Worm (Caenorhabditis elegans) whole organism, late embryonic: ENCODE data around the gene F20G2.2.

Experiments
- C08G9.2 ChIP-seq: sonication (generic microtip); optimal IDR thresholded peaks from 2 replicates; lab custom pipeline; 2016; ENCODE audit warnings: mild to moderate bottlenecking, missing genetic modification characterization, moderate library complexity, missing compliant biosample characterization
- K02D7.2 ChIP-seq: sonication (generic microtip); optimal IDR thresholded peaks from 2 replicates; lab custom pipeline; 2017; ENCODE audit warnings: mild to moderate bottlenecking, missing genetic modification characterization, missing compliant biosample characterization
- K09A11.1 ChIP-seq: sonication (generic microtip); optimal IDR thresholded peaks from 2 replicates; lab custom pipeline; 2017; ENCODE audit warnings: antibody characterized with exemption, mild to moderate bottlenecking, missing genetic modification characterization, missing compliant biosample characterization; ENCODE audit not compliant: insufficient read depth
- T23F11.4 ChIP-seq: fragments of 200-800 bp; sonication (Bioruptor generic); optimal IDR thresholded peaks from 2 replicates; lab custom pipeline; 2018; ENCODE audit warnings: mild to moderate bottlenecking, missing genetic modification characterization, missing compliant biosample characterization
- Y22D7AL.16 ChIP-seq: sonication (generic microtip); optimal IDR thresholded peaks from 2 replicates; lab custom pipeline; 2016; ENCODE audit warnings: missing genetic modification characterization, missing compliant biosample characterization
- ahr-1 ChIP-seq: sonication (generic microtip); optimal IDR thresholded peaks from 2 replicates; lab custom pipeline; 2016; ENCODE audit warnings: missing genetic modification characterization, missing compliant biosample characterization
- ama-1 ChIP-seq: fragments of 150-350 bp; optimal IDR thresholded peaks from 2 replicates; lab custom pipeline; 2014
- ceh-14 ChIP-seq: sonication (generic microtip); optimal IDR thresholded peaks from 2 replicates; lab custom pipeline; 2016; ENCODE audit warnings: missing genotype, missing genetic modification characterization, missing compliant biosample characterization
- ceh-2 ChIP-seq: sonication (generic microtip); optimal IDR thresholded peaks from 2 replicates; lab custom pipeline; 2016; ENCODE audit warnings: missing genotype, missing genetic modification characterization, missing compliant biosample characterization
- ceh-22 ChIP-seq: sonication (generic microtip); optimal IDR thresholded peaks from 2 replicates; lab custom pipeline; 2017; ENCODE audit warnings: missing biosample characterization, missing genetic modification characterization
- ceh-31 ChIP-seq: sonication (generic microtip); optimal IDR thresholded peaks from 2 replicates; lab custom pipeline; 2016; ENCODE audit warnings: missing genetic modification characterization, missing compliant biosample characterization
- ceh-34 ChIP-seq: sonication (generic microtip); optimal IDR thresholded peaks from 2 replicates; lab custom pipeline; 2016; ENCODE audit warnings: mild to moderate bottlenecking, missing genetic modification characterization, missing compliant biosample characterization
- ceh-48 ChIP-seq: sonication (generic microtip); optimal IDR thresholded peaks from 2 replicates; lab custom pipeline; 2016; ENCODE audit warnings: missing genetic modification characterization, inconsistent platforms, missing compliant biosample characterization
- ceh-6 ChIP-seq: fragments of 200-800 bp; sonication (Bioruptor generic); optimal IDR thresholded peaks from 2 replicates; lab custom pipeline; 2018; ENCODE audit warnings: mild to moderate bottlenecking, missing genetic modification characterization, missing compliant biosample characterization
- che-1 ChIP-seq: sonication (generic microtip); optimal IDR thresholded peaks from 2 replicates; lab custom pipeline; 2016; ENCODE audit warnings: mild to moderate bottlenecking, missing genetic modification characterization, missing compliant biosample characterization
- dve-1 ChIP-seq: sonication (generic microtip); optimal IDR thresholded peaks from 2 replicates; lab custom pipeline; 2017; ENCODE audit warnings: antibody characterized with exemption, mild to moderate bottlenecking, missing genetic modification characterization, missing compliant biosample characterization
- eyg-1 ChIP-seq: sonication (generic microtip); optimal IDR thresholded peaks from 2 replicates; lab custom pipeline; 2016; ENCODE audit warnings: missing genotype, missing genetic modification characterization, missing compliant biosample characterization
- fax-1 ChIP-seq: sonication (generic microtip); optimal IDR thresholded peaks from 2 replicates; lab custom pipeline; 2016; ENCODE audit warnings: missing genotype, missing genetic modification characterization, missing compliant biosample characterization
- fkh-6 ChIP-seq: sonication (generic microtip); optimal IDR thresholded peaks from 2 replicates; lab custom pipeline; 2016; ENCODE audit warnings: missing genetic modification characterization, missing compliant biosample characterization
- gmeb-2 ChIP-seq: sonication (generic microtip); optimal IDR thresholded peaks from 2 replicates; lab custom pipeline; 2016; ENCODE audit warnings: missing genetic modification characterization, inconsistent platforms, missing compliant biosample characterization
- hlh-13 ChIP-seq: fragments of 200-800 bp; sonication (Bioruptor generic); optimal IDR thresholded peaks from 2 replicates; lab custom pipeline; 2018; ENCODE audit warnings: mild to moderate bottlenecking, missing genetic modification characterization, missing compliant biosample characterization
- hlh-15 ChIP-seq: sonication (generic microtip); optimal IDR thresholded peaks from 2 replicates; lab custom pipeline; 2016; ENCODE audit warnings: missing genetic modification characterization, missing compliant biosample characterization
- hlh-6 ChIP-seq: sonication (generic microtip); optimal IDR thresholded peaks from 2 replicates; lab custom pipeline; 2016; ENCODE audit warnings: missing genotype, missing genetic modification characterization, missing compliant biosample characterization
- lim-6 ChIP-seq: sonication (generic microtip); optimal IDR thresholded peaks from 2 replicates; lab custom pipeline; 2016; ENCODE audit warnings: missing genetic modification characterization, missing compliant biosample characterization
- nhr-232 ChIP-seq: sonication (generic microtip); optimal IDR thresholded peaks from 2 replicates; lab custom pipeline; 2016; ENCODE audit warnings: missing genetic modification characterization, missing compliant biosample characterization
- npax-4 ChIP-seq: sonication (generic microtip); optimal IDR thresholded peaks from 2 replicates; lab custom pipeline; 2016; ENCODE audit warnings: missing genetic modification characterization, missing compliant biosample characterization
- odd-2 ChIP-seq: sonication (generic microtip); optimal IDR thresholded peaks from 2 replicates; lab custom pipeline; 2017; ENCODE audit warnings: antibody characterized with exemption, mild to moderate bottlenecking, missing genetic modification characterization, missing compliant biosample characterization
- pat-9 ChIP-seq: fragments of 200-800 bp; sonication (Bioruptor generic); optimal IDR thresholded peaks from 2 replicates; lab custom pipeline; 2018; ENCODE audit warnings: mild to moderate bottlenecking, missing genetic modification characterization, moderate library complexity, missing compliant biosample characterization
- pax-1 ChIP-seq: fragments of 150-350 bp; optimal IDR thresholded peaks from 2 replicates; lab custom pipeline; 2014; ENCODE audit warnings: missing biosample characterization, missing genetic modification characterization
- pha-2 ChIP-seq: sonication (generic microtip); optimal IDR thresholded peaks from 2 replicates; lab custom pipeline; 2017; ENCODE audit warnings: mild to moderate bottlenecking, missing genetic modification characterization, missing compliant biosample characterization
- pha-4 ChIP-seq: fragments of 150-350 bp; optimal IDR thresholded peaks from 2 replicates; lab custom pipeline; 2018; ENCODE audit warnings: missing biosample characterization, missing genetic modification reagents, missing genetic modification characterization
- ref-2 ChIP-seq: sonication (generic microtip); optimal IDR thresholded peaks from 2 replicates; lab custom pipeline; 2016; ENCODE audit warnings: missing genetic modification characterization, missing compliant biosample characterization
- rnt-1 ChIP-seq: sonication (generic microtip); optimal IDR thresholded peaks from 2 replicates; lab custom pipeline; 2016; ENCODE audit warnings: missing genetic modification characterization, missing compliant biosample characterization
- sdc-2 ChIP-seq: sonication (generic microtip); optimal IDR thresholded peaks from 2 replicates; lab custom pipeline; 2016; ENCODE audit warnings: missing genotype, missing genetic modification characterization, missing compliant biosample characterization
- syd-9 ChIP-seq: sonication (generic microtip); optimal IDR thresholded peaks from 2 replicates; lab custom pipeline; 2016; ENCODE audit warnings: mild to moderate bottlenecking, missing genetic modification characterization, moderate library complexity, missing compliant biosample characterization
- tbx-2 ChIP-seq: sonication (generic microtip); optimal IDR thresholded peaks from 2 replicates; lab custom pipeline; 2016; ENCODE audit warnings: missing genetic modification characterization, missing compliant biosample characterization
- tbx-7 ChIP-seq: sonication (generic microtip); optimal IDR thresholded peaks from 2 replicates; lab custom pipeline; 2016; ENCODE audit warnings: missing genotype, missing genetic modification characterization, missing compliant biosample characterization
- ttx-3 ChIP-seq: sonication (generic microtip); optimal IDR thresholded peaks from 2 replicates; lab custom pipeline; 2016; ENCODE audit warnings: missing genetic modification reagents, missing genetic modification characterization, missing compliant biosample characterization
- unc-3 ChIP-seq, 2 experiments: fragments of 200-800 bp in 1 of 2; sonication (Bioruptor generic) in 1 of 2; sonication (generic microtip) in 1 of 2; conservative IDR thresholded peaks in 1 of 2; optimal IDR thresholded peaks in 1 of 2; 2 replicates each; pipeline versions ENCODE4 v1.3.6 to Lab custom; 2016 to 2022; ENCODE audit warnings: missing compliant biosample characterization in 2 of 2, missing genetic modification characterization in 2 of 2, missing genetic modification reagents in 1 of 2
- unc-55 ChIP-seq: sonication (generic microtip); optimal IDR thresholded peaks from 2 replicates; lab custom pipeline; 2017; ENCODE audit warnings: missing biosample characterization, missing genetic modification reagents, missing genetic modification characterization
- unc-86 ChIP-seq: sonication (generic microtip); optimal IDR thresholded peaks from 2 replicates; lab custom pipeline; 2016; ENCODE audit warnings: missing genetic modification characterization, missing compliant biosample characterization
- zip-5 ChIP-seq: sonication (generic microtip); optimal IDR thresholded peaks from 2 replicates; lab custom pipeline; 2016; ENCODE audit warnings: missing genetic modification characterization, missing compliant biosample characterization

F20G2.2 gene

DNA sequence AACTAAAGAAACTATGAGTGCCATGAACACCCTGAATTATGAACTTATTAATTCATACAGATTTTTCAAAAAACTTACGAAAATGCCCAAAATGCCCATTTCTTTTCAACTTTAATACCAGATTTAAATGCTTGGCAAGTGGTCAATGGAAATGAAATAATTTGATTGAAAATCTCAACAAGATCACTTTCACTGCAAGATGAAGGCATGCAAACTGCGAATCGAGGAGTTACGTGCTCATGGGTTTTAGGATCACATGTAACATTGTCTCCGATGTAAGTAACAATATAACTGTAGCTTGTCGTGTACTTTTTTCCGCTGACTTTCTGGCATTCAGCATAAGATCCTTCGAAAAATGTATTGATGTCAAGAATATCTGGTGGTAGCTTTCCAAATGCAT is 24.7 kb upstream of the F20G2.2 start:
- TF ChIP-seq ttx-3 (tag; lab: Kevin White, UChicago) (no peak), che-1 (tag; lab: Kevin White, UChicago) (no peak), odd-2 (tag; lab: Kevin White, UChicago) (no peak), tbx-2 (tag; lab: Kevin White, UChicago) (no peak), T23F11.4 (GFP tag; lab: Kevin White, UChicago) (no peak), unc-86 (tag; lab: Kevin White, UChicago) (no peak), fax-1 (no peak), Y22D7AL.16 (tag; lab: Kevin White, UChicago) (no peak), unc-3 (GFP tag; conservative IDR thresholded peaks at IDR 0.05; lab: Robert Waterston, UW) (no peak), unc-3 (tag; optimal IDR thresholded peaks at IDR 0.05; lab: Kevin White, UChicago) (no peak), ref-2 (no peak)

DNA sequence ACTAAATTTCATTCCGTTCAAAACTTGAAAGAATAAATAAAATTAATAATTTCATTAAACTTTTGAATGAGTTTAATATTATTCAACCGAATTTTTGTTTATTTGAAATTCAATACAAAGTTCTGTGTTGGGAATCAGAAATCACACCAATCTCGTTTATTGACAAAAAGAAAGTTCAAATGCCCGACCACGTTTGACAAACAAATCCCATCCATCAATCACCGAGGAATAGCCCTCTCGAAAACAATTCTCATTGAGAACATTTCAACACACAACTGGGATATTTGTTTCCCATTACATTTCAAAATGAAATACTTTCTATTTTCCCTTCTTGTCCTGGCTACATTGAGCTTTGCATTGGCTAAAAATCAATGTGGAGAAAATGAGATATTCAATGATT is 21.6 kb upstream of the F20G2.2 start, which contains the start of gene F53C11.9:
Gene F53C11.9, plus strand, starts transcription at position 159 of the 400 bp plus-strand sequence.
- TF ChIP-seq ama-1 (lab: Kevin White, UChicago): no peak
- peak; percentile 17 for TF ChIP-seq unc-55 (GFP tag; lab: Kevin White, UChicago)

DNA sequence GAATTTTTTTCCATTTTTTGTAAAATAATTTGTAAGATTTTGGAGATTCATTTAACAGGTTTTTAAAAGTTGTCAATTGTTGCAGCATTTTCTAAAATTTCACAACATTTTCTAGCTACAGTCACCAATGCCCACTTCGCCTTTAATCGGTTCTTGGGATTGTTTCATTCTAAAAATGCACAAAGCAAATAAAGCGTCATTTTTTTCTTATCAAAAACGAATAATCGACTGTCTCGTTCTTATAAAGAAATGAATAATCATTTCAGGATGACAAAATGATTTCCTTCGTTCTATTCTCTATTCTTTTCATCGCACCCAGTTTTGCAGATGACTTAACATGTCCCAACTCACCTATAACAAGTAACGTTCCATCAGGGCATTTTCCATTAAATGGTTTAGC is 19.3 kb upstream of the F20G2.2 start, which contains the start of gene F53C11.1:
Gene F53C11.1, plus strand, starts transcription at position 268 of the 400 bp plus-strand sequence.
- no peak for TF ChIP-seq C08G9.2
- TF ChIP-seq tbx-7: no peak
- no peak for TF ChIP-seq hlh-13
- no peak for TF ChIP-seq hlh-15 (tag; lab: Kevin White, UChicago)
- no peak for TF ChIP-seq zip-5 (tag; lab: Kevin White, UChicago)
- TF ChIP-seq ceh-14 (tag; lab: Kevin White, UChicago): no peak

DNA sequence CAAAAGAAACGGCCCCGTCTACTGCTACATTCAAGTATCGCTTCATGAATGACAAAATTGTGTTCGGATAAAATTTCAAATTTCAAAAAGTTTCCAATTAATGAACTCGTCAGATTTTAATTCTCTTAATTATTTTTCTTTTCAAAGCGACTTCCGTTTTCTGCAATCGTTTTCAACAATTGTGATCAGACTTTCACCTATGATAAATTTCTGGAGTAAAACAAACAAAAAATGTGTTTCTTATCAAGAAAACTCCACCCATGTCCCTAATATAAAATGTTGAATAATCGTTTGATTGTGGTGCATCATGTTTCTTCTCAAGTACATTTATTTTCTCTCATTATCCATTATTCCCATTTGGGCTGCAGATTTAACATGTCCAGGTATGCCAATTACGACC is 15.0 kb upstream of the F20G2.2 start, which contains the start of gene F20G2.5:
Gene F20G2.5, plus strand, starts transcription at position 301 of the 400 bp plus-strand sequence.
- TF ChIP-seq lim-6 (tag; lab: Kevin White, UChicago): no peak
- no peak for TF ChIP-seq ceh-31
- TF ChIP-seq rnt-1 (tag; lab: Kevin White, UChicago): no peak
- TF ChIP-seq T23F11.4 (GFP tag; lab: Kevin White, UChicago): no peak
- no peak for TF ChIP-seq syd-9 (tag; lab: Kevin White, UChicago)
- no peak for TF ChIP-seq pat-9
- TF ChIP-seq pha-4 (tag; lab: Kevin White, UChicago): no peak
- no peak for TF ChIP-seq K02D7.2 (tag; lab: Kevin White, UChicago)
- TF ChIP-seq ceh-34 (tag; lab: Kevin White, UChicago): no peak
- TF ChIP-seq K09A11.1 (tag; lab: Kevin White, UChicago): no peak
- no peak for TF ChIP-seq ahr-1
- no peak for TF ChIP-seq eyg-1 (tag; lab: Kevin White, UChicago)
- TF ChIP-seq ceh-22 (tag; lab: Kevin White, UChicago): no peak
- TF ChIP-seq unc-3 (GFP tag; conservative IDR thresholded peaks at IDR 0.05; lab: Robert Waterston, UW): no peak
- no peak for TF ChIP-seq unc-3 (tag; optimal IDR thresholded peaks at IDR 0.05; lab: Kevin White, UChicago)

DNA sequence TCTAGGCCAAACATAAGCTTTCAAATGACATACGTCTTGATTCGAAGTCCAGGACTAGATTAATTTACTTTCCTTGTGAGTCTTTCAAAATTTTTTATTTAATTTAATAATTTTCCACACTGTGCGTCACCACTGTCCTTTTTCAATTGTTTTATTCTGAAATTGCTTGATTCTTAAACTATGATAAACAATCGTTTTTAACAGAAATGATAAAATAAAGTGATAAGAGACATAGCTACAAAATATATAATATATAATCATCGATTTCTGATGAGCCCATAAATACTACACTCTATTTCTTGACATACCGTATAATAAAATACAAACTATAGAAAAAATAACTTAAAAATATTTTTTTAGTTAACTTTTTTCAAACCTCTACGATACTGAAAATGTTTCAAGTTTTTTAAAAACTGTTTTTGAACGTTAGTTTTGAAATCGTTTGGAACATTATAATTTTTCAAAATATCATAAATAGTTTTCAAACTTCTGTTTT is 12.8 kb upstream of the F20G2.2 start, which contains the start of gene nas-24:
Gene nas-24, plus strand, starts transcription at position 446 of the 496 bp plus-strand sequence.
- TF ChIP-seq eyg-1 (tag; lab: Kevin White, UChicago) (no peak), nhr-232 (tag; lab: Kevin White, UChicago) (no peak), dve-1 (no peak), ceh-48 (tag; lab: Kevin White, UChicago) (no peak), gmeb-2 (tag; lab: Kevin White, UChicago) (no peak), sdc-2 (no peak), npax-4 (tag; lab: Kevin White, UChicago) (no peak), ttx-3 (tag; lab: Kevin White, UChicago) (no peak), ceh-6 (GFP tag; lab: Kevin White, UChicago) (no peak), hlh-6 (no peak), ceh-2 (tag; lab: Kevin White, UChicago) (no peak), hlh-13 (no peak), pax-1 (tag; lab: Kevin White, UChicago) (no peak), unc-3 (GFP tag; conservative IDR thresholded peaks at IDR 0.05; lab: Robert Waterston, UW) (no peak), unc-3 (tag; optimal IDR thresholded peaks at IDR 0.05; lab: Kevin White, UChicago) (no peak), fkh-6 (tag; lab: Kevin White, UChicago) (no peak), pha-2 (tag; lab: Kevin White, UChicago) (no peak)
